Fruit fly (Drosophila melanogaster) whole organism, embryonic: ENCODE data around the gene kat-60L1.

ENCODE experiments used
- Ada2b ChIP-seq: fragments of 200-800 bp; sonication (Bioruptor generic); IDR thresholded peaks from 2 replicates; pipeline ENCODE4 v1.3.6; 2022; ENCODE audit warnings: missing biosample characterization, missing genetic modification characterization
- BEAF-32 ChIP-seq: fragments of 200-800 bp; sonication (Bioruptor generic); optimal IDR thresholded peaks from 3 replicates; lab custom pipeline; 2017; ENCODE audit warnings: missing biosample characterization, missing genetic modification characterization, mild to moderate bottlenecking, moderate library complexity, missing genetic modification reagents
- Blimp-1 ChIP-seq: fragments of 200-800 bp; sonication (Bioruptor generic); optimal IDR thresholded peaks from 3 replicates; lab custom pipeline; 2018; ENCODE audit warnings: missing biosample characterization, missing genetic modification characterization, mild to moderate bottlenecking, moderate library complexity, missing genetic modification reagents
- CG10147 ChIP-seq: fragments of 200-800 bp; sonication (Bioruptor generic); optimal IDR thresholded peaks from 2 replicates; lab custom pipeline; 2019; ENCODE audit warnings: missing biosample characterization, mild to moderate bottlenecking, missing genetic modification characterization, moderate library complexity
- CG10321 ChIP-seq: fragments of 200-800 bp; sonication (Bioruptor generic); IDR thresholded peaks from 2 replicates; pipeline ENCODE4 v1.3.6; 2022; ENCODE audit warnings: missing biosample characterization, missing genetic modification characterization
- CG11560 ChIP-seq: fragments of 200-800 bp; sonication (Bioruptor generic); IDR thresholded peaks from 3 replicates; pipeline ENCODE4 v1.3.6; 2022; ENCODE audit warnings: missing biosample characterization, missing genetic modification characterization
- CG11695 ChIP-seq: fragments of 200-800 bp; sonication (Bioruptor generic); IDR thresholded peaks from 3 replicates; pipeline ENCODE4 v1.3.6; 2022; ENCODE audit warnings: missing biosample characterization, missing genetic modification characterization
- CG12219 ChIP-seq: fragments of 200-800 bp; sonication (Bioruptor generic); optimal IDR thresholded peaks from 3 replicates; lab custom pipeline; 2018; ENCODE audit warnings: missing biosample characterization, mild to moderate bottlenecking, missing genetic modification characterization
- CG14667 ChIP-seq: fragments of 200-800 bp; sonication (Bioruptor generic); IDR thresholded peaks from 2 replicates; pipeline ENCODE4 v1.3.6; 2022; ENCODE audit warnings: missing biosample characterization, missing genetic modification characterization
- CG14965 ChIP-seq: fragments of 200-800 bp; sonication (Bioruptor generic); optimal IDR thresholded peaks from 2 replicates; lab custom pipeline; 2016; ENCODE audit warnings: missing biosample characterization, missing genetic modification characterization, borderline replicate concordance
- CG17328 ChIP-seq: fragments of 200-800 bp; sonication (Bioruptor generic); IDR thresholded peaks from 2 replicates; pipeline ENCODE4 v1.3.6; 2022; ENCODE audit warnings: missing biosample characterization, missing genetic modification characterization
- CG17385 ChIP-seq: fragments of 200-800 bp; sonication (Bioruptor generic); optimal IDR thresholded peaks from 3 replicates; lab custom pipeline; 2018; ENCODE audit warnings: missing biosample characterization, mild to moderate bottlenecking, missing genetic modification characterization
- CG2116 ChIP-seq: fragments of 200-800 bp; sonication (Bioruptor generic); optimal IDR thresholded peaks from 3 replicates; lab custom pipeline; 2018; ENCODE audit warnings: missing biosample characterization, mild to moderate bottlenecking, missing genetic modification characterization
- CG31441 ChIP-seq: fragments of 200-800 bp; sonication (Bioruptor generic); IDR thresholded peaks from 2 replicates; pipeline ENCODE4 v1.3.6; 2022; ENCODE audit warnings: missing biosample characterization, missing genetic modification characterization
- CG32767 ChIP-seq: fragments of 200-800 bp; sonication (Bioruptor generic); IDR thresholded peaks from 2 replicates; pipeline ENCODE4 v1.3.6; 2022; ENCODE audit warnings: missing biosample characterization, missing genetic modification characterization
- CG4617 ChIP-seq: fragments of 200-800 bp; sonication (Bioruptor generic); optimal IDR thresholded peaks from 3 replicates; lab custom pipeline; 2016; ENCODE audit warnings: missing biosample characterization, missing genetic modification characterization, borderline replicate concordance
- CG6175 ChIP-seq: fragments of 200-800 bp; sonication (Bioruptor generic); IDR thresholded peaks from 3 replicates; pipeline ENCODE4 v1.3.6; 2022; ENCODE audit warnings: missing biosample characterization, missing genetic modification characterization
- CG9817 ChIP-seq: fragments of 200-800 bp; sonication (Bioruptor generic); optimal IDR thresholded peaks from 2 replicates; lab custom pipeline; 2018; ENCODE audit warnings: missing biosample characterization, mild to moderate bottlenecking, missing genetic modification characterization, moderate library complexity
- CHES-1-like ChIP-seq: fragments of 200-800 bp; sonication (Bioruptor generic); optimal IDR thresholded peaks from 2 replicates; lab custom pipeline; 2016; ENCODE audit warnings: missing biosample characterization, missing genetic modification characterization
- CTCF ChIP-seq: fragments of 200-800 bp; sonication (Bioruptor generic); optimal IDR thresholded peaks from 2 replicates; lab custom pipeline; 2017; ENCODE audit warnings: missing biosample characterization, mild to moderate bottlenecking, missing genetic modification characterization, moderate library complexity
- D19B ChIP-seq: fragments of 200-800 bp; sonication (Bioruptor generic); optimal IDR thresholded peaks from 2 replicates; lab custom pipeline; 2017; ENCODE audit warnings: missing biosample characterization, mild to moderate bottlenecking, missing genetic modification characterization
- Dad ChIP-seq: fragments of 200-800 bp; sonication (Bioruptor generic); optimal IDR thresholded peaks from 3 replicates; lab custom pipeline; 2016; ENCODE audit warnings: missing biosample characterization, missing genetic modification characterization
- Dip2 ChIP-seq: fragments of 200-800 bp; sonication (Bioruptor generic); IDR thresholded peaks from 2 replicates; pipeline ENCODE4 v1.3.6; 2022; ENCODE audit warnings: missing biosample characterization, missing genetic modification characterization
- E2f2 ChIP-seq: fragments of 200-800 bp; sonication (Bioruptor generic); IDR thresholded peaks from 2 replicates; pipeline ENCODE4 v1.3.6; 2022; ENCODE audit warnings: missing biosample characterization, missing genetic modification characterization
- Ets65A ChIP-seq: fragments of 200-800 bp; sonication (Bioruptor generic); peaks from one replicate; lab custom pipeline; 2016; ENCODE audit warnings: missing biosample characterization, missing genetic modification characterization
- Ets97D ChIP-seq: fragments of 200-800 bp; sonication (Bioruptor generic); optimal IDR thresholded peaks from 3 replicates; lab custom pipeline; 2016; ENCODE audit warnings: missing biosample characterization, missing genetic modification characterization
- GATAe ChIP-seq: fragments of 200-800 bp; sonication (Bioruptor generic); conservative IDR thresholded peaks from 2 replicates; pipeline ENCODE4 v1.3.6; 2022; ENCODE audit warnings: missing biosample characterization, missing genetic modification characterization
- HHEX ChIP-seq: fragments of 200-800 bp; sonication (Bioruptor generic); optimal IDR thresholded peaks from 3 replicates; lab custom pipeline; 2017; ENCODE audit warnings: missing biosample characterization, mild to moderate bottlenecking, missing genetic modification characterization, missing genetic modification reagents
- HLH4C ChIP-seq: fragments of 200-800 bp; sonication (Bioruptor generic); IDR thresholded peaks from 3 replicates; pipeline ENCODE4 v1.3.6; 2022; ENCODE audit warnings: missing biosample characterization, missing genetic modification characterization; ENCODE audit not compliant: partially characterized antibody
- Lim3 ChIP-seq: fragments of 200-800 bp; sonication (Bioruptor generic); IDR thresholded peaks from 2 replicates; pipeline ENCODE4 v1.3.6; 2022; ENCODE audit warnings: missing biosample characterization, missing genetic modification characterization
- Mad ChIP-seq: fragments of 200-800 bp; sonication (Bioruptor generic); optimal IDR thresholded peaks from 2 replicates; lab custom pipeline; 2016; ENCODE audit warnings: missing biosample characterization, missing genetic modification characterization
- Tbp ChIP-seq: fragments of >200 bp; optimal IDR thresholded peaks from 2 replicates; lab custom pipeline; 2018; ENCODE audit warnings: missing biosample characterization, missing genetic modification characterization
- Xbp1 ChIP-seq: fragments of 200-800 bp; sonication (Bioruptor generic); optimal IDR thresholded peaks from 3 replicates; lab custom pipeline; 2016; ENCODE audit warnings: missing biosample characterization, mild to moderate bottlenecking, missing genetic modification characterization
- btn ChIP-seq: fragments of 200-800 bp; sonication (Bioruptor generic); optimal IDR thresholded peaks from 2 replicates; lab custom pipeline; 2016; ENCODE audit warnings: missing biosample characterization, missing genetic modification characterization
- chif ChIP-seq, 2 experiments: fragments of 200-800 bp; sonication (Bioruptor generic); optimal IDR thresholded peaks; 3 replicates each; lab custom pipeline; 2016; ENCODE audit warnings: missing biosample characterization in 2 of 2, missing genetic modification characterization in 2 of 2
- dimm ChIP-seq: fragments of 200-800 bp; sonication (Bioruptor generic); IDR thresholded peaks from 2 replicates; pipeline ENCODE4 v1.3.6; 2022; ENCODE audit warnings: missing biosample characterization, missing genetic modification characterization
- dmrt11E ChIP-seq: fragments of 200-800 bp; sonication (Bioruptor generic); optimal IDR thresholded peaks from 3 replicates; lab custom pipeline; 2018; ENCODE audit warnings: missing biosample characterization, mild to moderate bottlenecking, missing genetic modification characterization, moderate library complexity
- dmrt99B ChIP-seq: fragments of 200-800 bp; sonication (Bioruptor generic); optimal IDR thresholded peaks from 2 replicates; lab custom pipeline; 2018; ENCODE audit warnings: missing biosample characterization, mild to moderate bottlenecking, missing genetic modification characterization, moderate library complexity
- dysf ChIP-seq: fragments of 200-800 bp; sonication (Bioruptor generic); IDR thresholded peaks from 3 replicates; pipeline ENCODE4 v1.3.6; 2022; ENCODE audit warnings: missing biosample characterization, missing genetic modification characterization
- ewg ChIP-seq: fragments of 200-800 bp; sonication (Bioruptor generic); optimal IDR thresholded peaks from 3 replicates; lab custom pipeline; 2017; ENCODE audit warnings: mild to moderate bottlenecking, missing biosample characterization, missing genetic modification reagents, missing genetic modification characterization
- fd64A ChIP-seq: fragments of 200-800 bp; sonication (Bioruptor generic); optimal IDR thresholded peaks from 3 replicates; lab custom pipeline; 2018; ENCODE audit warnings: missing biosample characterization, mild to moderate bottlenecking, missing genetic modification characterization
- ftz-f1 ChIP-seq: fragments of 200-800 bp; sonication (Bioruptor generic); optimal IDR thresholded peaks from 2 replicates; lab custom pipeline; 2016; ENCODE audit warnings: missing biosample characterization, missing genetic modification characterization
- gt ChIP-seq: fragments of 200-800 bp; sonication (Bioruptor generic); IDR thresholded peaks from 2 replicates; pipeline ENCODE4 v1.3.6; 2022; ENCODE audit warnings: missing biosample characterization, missing genetic modification characterization
- insv ChIP-seq, 2 experiments: fragments of 200-800 bp; sonication (Bioruptor generic); optimal IDR thresholded peaks; 3 replicates each; lab custom pipeline; 2016 to 2018; ENCODE audit warnings: missing biosample characterization in 2 of 2, missing genetic modification characterization in 2 of 2
- jumu ChIP-seq: fragments of 200-800 bp; sonication (Bioruptor generic); optimal IDR thresholded peaks from 3 replicates; lab custom pipeline; 2016; ENCODE audit warnings: missing biosample characterization, missing genetic modification characterization
- odd ChIP-seq: fragments of 200-800 bp; sonication (Bioruptor generic); optimal IDR thresholded peaks from 2 replicates; lab custom pipeline; 2017; ENCODE audit warnings: missing biosample characterization, mild to moderate bottlenecking, missing genetic modification characterization
- sc ChIP-seq, 3 experiments: fragments of >200 bp in 2 of 3; fragments of 200-800 bp in 1 of 3; sonication (Bioruptor generic) in 1 of 3; optimal IDR thresholded peaks; 2 replicates in 2 of 3; 3 replicates in 1 of 3; lab custom pipeline; 2017; ENCODE audit warnings: mild to moderate bottlenecking in 1 of 3, missing biosample characterization in 1 of 3, missing genetic modification characterization in 1 of 3, missing genetic modification reagents in 1 of 3
- slou ChIP-seq: fragments of 200-800 bp; sonication (Bioruptor generic); optimal IDR thresholded peaks from 3 replicates; lab custom pipeline; 2016; ENCODE audit warnings: missing biosample characterization, missing genetic modification characterization
- unc-4 ChIP-seq: fragments of 200-800 bp; sonication (Bioruptor generic); IDR thresholded peaks from 2 replicates; pipeline ENCODE4 v1.3.6; 2022; ENCODE audit warnings: missing biosample characterization, missing genetic modification characterization; ENCODE audit not compliant: partially characterized antibody
- wdn ChIP-seq: fragments of 200-800 bp; sonication (Bioruptor generic); IDR thresholded peaks from 2 replicates; pipeline ENCODE4 v1.3.6; 2022; ENCODE audit warnings: missing biosample characterization, missing genetic modification characterization
- zen2 ChIP-seq: fragments of 200-800 bp; sonication (Bioruptor generic); IDR thresholded peaks from 3 replicates; pipeline ENCODE4 v1.3.6; 2022; ENCODE audit warnings: missing biosample characterization, missing genetic modification characterization; ENCODE audit not compliant: partially characterized antibody

The kat-60L1 gene

dm6 chr3R:5824456-5824855 lies 42.9 kb downstream of the kat-60L1 start, which contains the start of the genes Sec20 and dgrn (continued):
- no peak for TF ChIP-seq sc (optimal IDR thresholded peaks at IDR 0.05; lab: Kevin White, UChicago)
- peak; percentile 30 for TF ChIP-seq sc (GFP tag; optimal IDR thresholded peaks at IDR 0.05; lab: Kevin White, UChicago)
- peak; percentile 33; the same call in 1 of the 2 replicates for TF ChIP-seq Ada2b
- peak in 1 of 2 experiments; percentile 44 for TF ChIP-seq insv (GFP tag; optimal IDR thresholded peaks at IDR 0.05; lab: Kevin White, UChicago)
- TF ChIP-seq D19B (GFP tag; lab: Kevin White, UChicago) = peak; percentile 38
- TF ChIP-seq E2f2 = peak; percentile 69
- peak; percentile 46; the same call in 1 of the 3 replicates for TF ChIP-seq dysf (GFP tag; lab: Robert Waterston, UW)
- no peak for TF ChIP-seq btn (GFP tag; lab: Kevin White, UChicago)
- TF ChIP-seq dmrt11E = peak; percentile 75
- TF ChIP-seq CG32767 = peak; percentile 55; the same call in 1 of the 2 replicates
- peak; percentile 78 for TF ChIP-seq CG31441 (GFP tag; lab: Robert Waterston, UW)
- peak; percentile 48 for TF ChIP-seq Mad (GFP tag; lab: Kevin White, UChicago)
- TF ChIP-seq Dad (GFP tag; lab: Kevin White, UChicago) = no peak
- peak; percentile 81 for TF ChIP-seq CG2116 (GFP tag; lab: Kevin White, UChicago)
- TF ChIP-seq slou (GFP tag; lab: Kevin White, UChicago) = peak; percentile 59
- TF ChIP-seq chif (GFP tag; optimal IDR thresholded peaks at IDR 0.05; lab: Kevin White, UChicago) = no peak
- TF ChIP-seq CG14965 (GFP tag; lab: Kevin White, UChicago) = no peak
- peak; percentile 23 for TF ChIP-seq jumu (GFP tag; lab: Kevin White, UChicago)
- peak; percentile 44 for TF ChIP-seq CG17385 (GFP tag; lab: Kevin White, UChicago)
- no peak for TF ChIP-seq CG12219 (GFP tag; lab: Kevin White, UChicago)
- no peak for TF ChIP-seq odd (GFP tag; lab: Kevin White, UChicago)
- no peak for TF ChIP-seq gt
- peak; percentile 95 for TF ChIP-seq unc-4
- TF ChIP-seq wdn = no peak
- TF ChIP-seq Lim3 (GFP tag; lab: Robert Waterston, UW) = no peak
- no peak for TF ChIP-seq dmrt99B
- TF ChIP-seq fd64A (GFP tag; lab: Kevin White, UChicago) = no peak
- TF ChIP-seq dimm (GFP tag; lab: Robert Waterston, UW) = no peak
- no peak for TF ChIP-seq CTCF (GFP tag; lab: Kevin White, UChicago)
- no peak for TF ChIP-seq Dip2
- TF ChIP-seq Xbp1 (GFP tag; lab: Kevin White, UChicago) = peak; percentile 82
- peak; percentile 92 for TF ChIP-seq Ets65A (GFP tag; lab: Kevin White, UChicago)
- peak; percentile 61 for TF ChIP-seq Blimp-1 (GFP tag; lab: Kevin White, UChicago)
- no peak for TF ChIP-seq CG14667 (GFP tag; lab: Robert Waterston, UW)
- no peak for TF ChIP-seq ftz-f1
- no peak for TF ChIP-seq CG17328 (GFP tag; lab: Robert Waterston, UW)
- no peak for TF ChIP-seq GATAe (GFP tag; lab: Robert Waterston, UW)
- TF ChIP-seq ewg = peak; percentile 18
- peak; percentile 90 for TF ChIP-seq zen2
- no peak for TF ChIP-seq CG11560 (tag; lab: Robert Waterston, UW)
- no peak for TF ChIP-seq Tbp (GFP tag; lab: Kevin White, UChicago)
- TF ChIP-seq HHEX (GFP tag; lab: Kevin White, UChicago) = peak; percentile 7
- TF ChIP-seq CG6175 (GFP tag; lab: Robert Waterston, UW) = no peak
- TF ChIP-seq CG11695 (GFP tag; lab: Robert Waterston, UW) = 0 out of 3 replicates have a peak, but pooled peaks have one; percentile 19
- TF ChIP-seq CHES-1-like (GFP tag; lab: Kevin White, UChicago) = peak; percentile 48
- peak; percentile 92 for TF ChIP-seq HLH4C
- no peak for TF ChIP-seq CG10321 (GFP tag; lab: Robert Waterston, UW)
- TF ChIP-seq CG10147 (GFP tag; lab: Kevin White, UChicago) = peak; percentile 44
- peak; percentile 67 for TF ChIP-seq Ets97D
- peak; percentile 96 for TF ChIP-seq BEAF-32 (GFP tag; lab: Kevin White, UChicago)
- peak; percentile 66 for TF ChIP-seq CG9817 (tag; lab: Kevin White, UChicago)
- peak; percentile 96 for TF ChIP-seq CG4617
